Fruit fly (Drosophila melanogaster) S2 (cell line): Measurements from ENCODE around the gene Lcp65Ab1.
"Not testable (repeated sequence)": the region's sequence is repeated elsewhere in the genome, so short reads cannot be mapped to it uniquely, and the experiment has no call there.

Source experiments
- CG8478 ChIP-seq: fragments of >200 bp; optimal IDR thresholded peaks from 2 replicates; lab custom pipeline; 2018
- CTCF ChIP-seq, 2 experiments: fragments of >200 bp; optimal IDR thresholded peaks; 2 replicates each; lab custom pipeline; 2018

DNA sequence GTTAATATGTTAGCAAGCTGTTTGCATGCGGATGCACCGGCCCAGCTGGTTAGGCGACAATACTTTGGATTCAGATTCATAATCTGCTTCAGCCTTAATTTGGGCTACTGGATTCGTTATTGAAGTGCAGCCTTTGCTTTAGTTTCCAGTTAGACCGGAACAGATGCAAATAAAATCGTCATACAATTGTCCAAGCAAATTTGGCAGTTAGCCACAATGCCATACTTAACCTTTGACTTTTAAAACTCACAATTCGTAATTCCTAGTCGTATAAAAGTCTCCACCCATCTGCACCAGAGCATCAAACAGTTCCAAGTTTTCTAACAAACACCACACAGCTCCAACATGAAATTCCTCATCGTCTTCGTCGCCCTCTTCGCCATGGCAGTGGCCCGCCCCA is at the start of gene Lcp65Ab1:
- not testable (repeated sequence) for TF ChIP-seq CG8478 (lab: Kevin White, UChicago); CTCF (optimal IDR thresholded peaks at IDR 0.05; lab: Kevin White, UChicago)
